Worm (Caenorhabditis elegans): Measurements from ENCODE around the gene tbc-6.

DNA sequence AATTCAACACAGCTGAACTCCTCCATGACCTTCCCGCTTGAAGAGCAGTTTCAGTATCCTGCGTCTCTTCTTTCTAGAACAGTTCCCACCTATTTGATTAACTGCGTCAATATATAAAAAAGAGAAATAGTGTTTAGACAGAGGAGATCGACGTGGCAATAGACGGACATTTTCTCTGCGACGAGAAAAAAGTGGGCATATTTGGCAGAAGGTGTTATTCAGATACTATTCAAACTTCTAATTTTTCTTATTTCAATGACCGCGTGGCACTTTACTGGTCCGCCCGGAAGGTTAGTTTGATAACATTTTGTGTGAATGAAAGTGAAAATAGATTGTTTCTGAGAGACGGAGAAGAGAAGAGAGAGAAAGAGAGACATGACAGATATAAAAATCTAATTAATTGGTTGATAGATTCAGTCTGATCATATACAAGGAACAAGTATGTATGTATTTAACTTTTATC is at the start of gene tbc-6:
- TF ChIP-seq dve-1 (tag; optimal IDR thresholded peaks at IDR 0.05) (no peak), nhr-11 (tag; optimal IDR thresholded peaks at IDR 0.05) (no peak)

Measured in whole organism, late embryonic.